Fruit fly (Drosophila melanogaster) whole organism, embryonic: ENCODE data around the gene CG2120.
A peak's percentile ranks its signal among the peaks of the same experiment; 100 is the strongest.

Experiments
- Abd-B ChIP-seq: fragments of 200-800 bp; sonication (Bioruptor generic); optimal IDR thresholded peaks from 2 replicates; lab custom pipeline; 2018; ENCODE audit warnings: missing biosample characterization, mild to moderate bottlenecking, missing genetic modification characterization, moderate library complexity
- Atf-2 ChIP-seq: fragments of 200-800 bp; sonication (Bioruptor generic); optimal IDR thresholded peaks from 2 replicates; lab custom pipeline; 2016; ENCODE audit warnings: missing biosample characterization, missing genetic modification characterization
- Blimp-1 ChIP-seq: fragments of 200-800 bp; sonication (Bioruptor generic); optimal IDR thresholded peaks from 3 replicates; lab custom pipeline; 2018; ENCODE audit warnings: missing biosample characterization, missing genetic modification characterization, mild to moderate bottlenecking, moderate library complexity, missing genetic modification reagents
- CG10654 ChIP-seq: fragments of 200-800 bp; sonication (Bioruptor generic); optimal IDR thresholded peaks from 2 replicates; lab custom pipeline; 2016; ENCODE audit warnings: missing biosample characterization, missing genetic modification characterization
- CG11247 ChIP-seq: fragments of 200-800 bp; sonication (Bioruptor generic); IDR thresholded peaks from 2 replicates; pipeline ENCODE4 v1.3.6; 2022; ENCODE audit warnings: missing biosample characterization, missing genetic modification characterization
- CG11696 ChIP-seq: fragments of 200-800 bp; sonication (Bioruptor generic); IDR thresholded peaks from 2 replicates; pipeline ENCODE4 v1.3.6; 2022; ENCODE audit warnings: missing biosample characterization, missing genetic modification characterization
- CG1233 ChIP-seq: fragments of 200-800 bp; sonication (Bioruptor generic); optimal IDR thresholded peaks from 4 replicates; lab custom pipeline; 2018; ENCODE audit warnings: missing biosample characterization, mild to moderate bottlenecking, missing genetic modification characterization
- CG13775 ChIP-seq: fragments of 200-800 bp; sonication (Bioruptor generic); optimal IDR thresholded peaks from 3 replicates; lab custom pipeline; 2017; ENCODE audit warnings: missing biosample characterization, mild to moderate bottlenecking, missing genetic modification characterization
- CG17385 ChIP-seq: fragments of 200-800 bp; sonication (Bioruptor generic); optimal IDR thresholded peaks from 3 replicates; lab custom pipeline; 2018; ENCODE audit warnings: missing biosample characterization, mild to moderate bottlenecking, missing genetic modification characterization
- CG17612 ChIP-seq: fragments of 200-800 bp; sonication (Bioruptor generic); IDR thresholded peaks from 2 replicates; pipeline ENCODE4 v1.3.6; 2022; ENCODE audit warnings: missing biosample characterization, missing genetic modification characterization
- CG2129 ChIP-seq: fragments of 200-800 bp; sonication (Bioruptor generic); IDR thresholded peaks from 2 replicates; pipeline ENCODE4 v1.3.6; 2022; ENCODE audit warnings: missing biosample characterization, missing genetic modification characterization; ENCODE audit not compliant: partially characterized antibody
- CG2875 ChIP-seq: fragments of 200-800 bp; sonication (Bioruptor generic); optimal IDR thresholded peaks from 2 replicates; lab custom pipeline; 2017; ENCODE audit warnings: missing biosample characterization, mild to moderate bottlenecking, missing genetic modification characterization, missing genetic modification reagents
- CG32767 ChIP-seq: fragments of 200-800 bp; sonication (Bioruptor generic); IDR thresholded peaks from 2 replicates; pipeline ENCODE4 v1.3.6; 2022; ENCODE audit warnings: missing biosample characterization, missing genetic modification characterization
- CG32772 ChIP-seq: fragments of 200-800 bp; sonication (Bioruptor generic); IDR thresholded peaks from 2 replicates; pipeline ENCODE4 v1.3.6; 2022; ENCODE audit warnings: missing biosample characterization, missing genetic modification characterization
- CG7556 ChIP-seq: fragments of 200-800 bp; sonication (Bioruptor generic); optimal IDR thresholded peaks from 2 replicates; lab custom pipeline; 2017; ENCODE audit warnings: missing biosample characterization, mild to moderate bottlenecking, missing genetic modification characterization
- CG7839 ChIP-seq: fragments of 200-800 bp; sonication (Bioruptor generic); optimal IDR thresholded peaks from 3 replicates; lab custom pipeline; 2018; ENCODE audit warnings: missing biosample characterization, mild to moderate bottlenecking, missing genetic modification characterization, moderate library complexity
- CG7928 ChIP-seq: fragments of 200-800 bp; sonication (Bioruptor generic); optimal IDR thresholded peaks from 2 replicates; lab custom pipeline; 2017; ENCODE audit warnings: missing biosample characterization, mild to moderate bottlenecking, missing genetic modification characterization
- CG7963 ChIP-seq: fragments of 200-800 bp; sonication (Bioruptor generic); IDR thresholded peaks from 3 replicates; pipeline ENCODE4 v1.3.6; 2022; ENCODE audit warnings: missing biosample characterization, missing genetic modification characterization; ENCODE audit not compliant: partially characterized antibody
- CG8281 ChIP-seq: fragments of 200-800 bp; sonication (Bioruptor generic); optimal IDR thresholded peaks from 2 replicates; lab custom pipeline; 2018; ENCODE audit warnings: missing biosample characterization, mild to moderate bottlenecking, missing genetic modification characterization, moderate library complexity
- CG8359 ChIP-seq: fragments of 200-800 bp; sonication (Bioruptor generic); optimal IDR thresholded peaks from 2 replicates; lab custom pipeline; 2017; ENCODE audit warnings: missing biosample characterization, mild to moderate bottlenecking, missing genetic modification characterization, borderline replicate concordance
- CG8765 ChIP-seq: fragments of 200-800 bp; sonication (Bioruptor generic); IDR thresholded peaks from 2 replicates; pipeline ENCODE4 v1.3.6; 2022; ENCODE audit warnings: missing biosample characterization, missing genetic modification characterization
- CG9609 ChIP-seq: fragments of 200-800 bp; sonication (Bioruptor generic); optimal IDR thresholded peaks from 3 replicates; lab custom pipeline; 2016; ENCODE audit warnings: missing biosample characterization, missing genetic modification characterization
- CG9817 ChIP-seq: fragments of 200-800 bp; sonication (Bioruptor generic); optimal IDR thresholded peaks from 2 replicates; lab custom pipeline; 2018; ENCODE audit warnings: missing biosample characterization, mild to moderate bottlenecking, missing genetic modification characterization, moderate library complexity
- E2f2 ChIP-seq: fragments of 200-800 bp; sonication (Bioruptor generic); IDR thresholded peaks from 2 replicates; pipeline ENCODE4 v1.3.6; 2022; ENCODE audit warnings: missing biosample characterization, missing genetic modification characterization
- Eip74EF ChIP-seq, 2 experiments: fragments of 200-800 bp in 1 of 2; fragments of >200 bp in 1 of 2; sonication (Bioruptor generic) in 1 of 2; optimal IDR thresholded peaks; 2 replicates each; lab custom pipeline; 2017 to 2019; ENCODE audit warnings: missing biosample characterization in 2 of 2, missing genetic modification characterization in 2 of 2, mild to moderate bottlenecking in 1 of 2, moderate library complexity in 1 of 2
- Elba2 ChIP-seq: fragments of 200-800 bp; sonication (Bioruptor generic); optimal IDR thresholded peaks from 3 replicates; lab custom pipeline; 2016; ENCODE audit warnings: missing biosample characterization, missing genetic modification characterization
- Hmr ChIP-seq: fragments of 200-800 bp; sonication (Bioruptor generic); optimal IDR thresholded peaks from 3 replicates; lab custom pipeline; 2017; ENCODE audit warnings: mild to moderate bottlenecking, missing biosample characterization, missing genetic modification reagents, missing genetic modification characterization
- Hr78 ChIP-seq, 2 experiments: fragments of 200-800 bp in 1 of 2; fragments of >200 bp in 1 of 2; sonication (Bioruptor generic) in 1 of 2; optimal IDR thresholded peaks; 2 replicates each; lab custom pipeline; 2017 to 2019; ENCODE audit warnings: missing biosample characterization in 2 of 2, missing genetic modification characterization in 2 of 2, mild to moderate bottlenecking in 1 of 2, moderate library complexity in 1 of 2
- Mrtf ChIP-seq: fragments of 200-800 bp; sonication (Bioruptor generic); IDR thresholded peaks from 3 replicates; pipeline ENCODE4 v1.3.6; 2022; ENCODE audit warnings: missing biosample characterization, missing genetic modification characterization
- Rx ChIP-seq: fragments of 200-800 bp; sonication (Bioruptor generic); IDR thresholded peaks from 2 replicates; pipeline ENCODE4 v1.3.6; 2022; ENCODE audit warnings: missing biosample characterization, missing genetic modification characterization
- Sin3A ChIP-seq: fragments of >200 bp; optimal IDR thresholded peaks from 2 replicates; lab custom pipeline; 2018
- az2 ChIP-seq: fragments of 200-800 bp; sonication (Bioruptor generic); optimal IDR thresholded peaks from 3 replicates; lab custom pipeline; 2016; ENCODE audit warnings: missing biosample characterization, missing genetic modification characterization
- bbx ChIP-seq: fragments of 200-800 bp; sonication (Bioruptor generic); IDR thresholded peaks from 2 replicates; pipeline ENCODE4 v1.3.6; 2022; ENCODE audit warnings: missing biosample characterization, missing genetic modification characterization; ENCODE audit not compliant: partially characterized antibody
- bcd ChIP-seq: fragments of 200-800 bp; sonication (Bioruptor generic); optimal IDR thresholded peaks from 2 replicates; lab custom pipeline; 2017; ENCODE audit warnings: missing biosample characterization, mild to moderate bottlenecking, missing genetic modification characterization
- emc ChIP-seq: fragments of 200-800 bp; sonication (Bioruptor generic); optimal IDR thresholded peaks from 2 replicates; lab custom pipeline; 2016; ENCODE audit warnings: missing biosample characterization, missing genetic modification characterization
- fd3F ChIP-seq: fragments of 200-800 bp; sonication (Bioruptor generic); optimal IDR thresholded peaks from 2 replicates; lab custom pipeline; 2018; ENCODE audit warnings: missing biosample characterization, mild to moderate bottlenecking, missing genetic modification characterization, moderate library complexity
- gfzf ChIP-seq: fragments of 200-800 bp; sonication (Bioruptor generic); optimal IDR thresholded peaks from 2 replicates; lab custom pipeline; 2016; ENCODE audit warnings: missing biosample characterization, mild to moderate bottlenecking, missing genetic modification characterization, moderate library complexity
- h ChIP-seq: fragments of >200 bp; optimal IDR thresholded peaks from 2 replicates; lab custom pipeline; 2017
- hb ChIP-seq: fragments of 200-800 bp; sonication (Bioruptor generic); IDR thresholded peaks from 3 replicates; pipeline ENCODE4 v1.3.6; 2022; ENCODE audit warnings: missing biosample characterization, missing genetic modification characterization; ENCODE audit not compliant: partially characterized antibody
- hkb ChIP-seq, 2 experiments: fragments of 200-800 bp in 1 of 2; fragments of >200 bp in 1 of 2; sonication (Bioruptor generic) in 1 of 2; IDR thresholded peaks in 1 of 2; optimal IDR thresholded peaks in 1 of 2; 2 replicates each; pipeline versions ENCODE4 v1.3.6 to Lab custom; 2017 to 2022; ENCODE audit warnings: missing biosample characterization in 1 of 2, missing genetic modification characterization in 1 of 2
- nmo ChIP-seq: fragments of 200-800 bp; sonication (Bioruptor generic); optimal IDR thresholded peaks from 2 replicates; lab custom pipeline; 2018; ENCODE audit warnings: missing biosample characterization, mild to moderate bottlenecking, missing genetic modification characterization, moderate library complexity
- odd ChIP-seq: fragments of 200-800 bp; sonication (Bioruptor generic); optimal IDR thresholded peaks from 2 replicates; lab custom pipeline; 2017; ENCODE audit warnings: missing biosample characterization, mild to moderate bottlenecking, missing genetic modification characterization
- p53 ChIP-seq: fragments of 200-800 bp; sonication (Bioruptor generic); optimal IDR thresholded peaks from 2 replicates; lab custom pipeline; 2016; ENCODE audit warnings: missing biosample characterization, missing genetic modification characterization
- pan ChIP-seq, 4 experiments: fragments of >200 bp in 3 of 4; fragments of 200-800 bp in 1 of 4; sonication (Bioruptor generic) in 1 of 4; optimal IDR thresholded peaks in 3 of 4; IDR thresholded peaks in 1 of 4; 2 replicates each; pipeline versions ENCODE4 v1.3.6 to Lab custom; 2017 to 2022; ENCODE audit warnings: missing biosample characterization in 2 of 4, missing genetic modification characterization in 2 of 4, mixed read lengths in 1 of 4
- pfk ChIP-seq: fragments of 200-800 bp; sonication (Bioruptor generic); optimal IDR thresholded peaks from 2 replicates; lab custom pipeline; 2018; ENCODE audit warnings: missing biosample characterization, mild to moderate bottlenecking, missing genetic modification characterization, moderate library complexity
- pros ChIP-seq: fragments of 200-800 bp; sonication (Bioruptor generic); optimal IDR thresholded peaks from 3 replicates; lab custom pipeline; 2019; ENCODE audit warnings: missing biosample characterization, mild to moderate bottlenecking, missing genetic modification characterization, moderate library complexity
- sd ChIP-seq: fragments of 200-800 bp; sonication (Bioruptor generic); optimal IDR thresholded peaks from 3 replicates; lab custom pipeline; 2018; ENCODE audit warnings: missing biosample characterization, mild to moderate bottlenecking, missing genetic modification characterization, moderate library complexity
- sens-2 ChIP-seq: fragments of 200-800 bp; sonication (Bioruptor generic); IDR thresholded peaks from 2 replicates; pipeline ENCODE4 v1.3.6; 2022; ENCODE audit warnings: missing biosample characterization, missing genetic modification characterization

Gene CG2120

DNA sequence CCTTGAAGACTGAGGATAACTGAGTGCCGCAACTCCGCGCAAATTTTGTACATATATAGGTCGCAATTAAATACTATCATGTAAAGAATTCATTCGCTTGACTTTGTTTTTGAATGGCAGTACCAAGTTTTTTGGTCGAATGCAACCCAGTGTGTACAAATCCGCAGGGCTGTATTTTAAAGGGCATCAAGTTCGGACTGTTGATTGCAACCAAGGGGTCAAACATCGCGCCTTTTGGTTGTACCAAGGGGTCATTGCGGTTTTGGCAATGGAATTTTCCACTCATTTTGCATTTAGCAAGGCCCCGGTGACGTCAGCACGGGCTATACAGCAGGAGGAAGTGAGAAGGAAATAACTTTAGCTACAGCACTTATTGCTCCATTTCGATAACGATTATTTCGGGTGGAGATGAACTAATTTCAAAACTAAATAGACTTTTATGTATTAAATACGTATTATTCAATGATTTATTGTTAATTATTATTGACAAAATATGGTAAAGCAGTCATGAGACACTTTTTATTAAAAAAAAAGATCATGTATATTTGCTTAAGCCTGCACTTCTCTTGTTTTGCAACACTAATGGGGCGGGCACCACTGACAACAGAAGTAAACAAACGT is 3.8 kb upstream of the CG2120 start, which contains the start of gene CG10958 (continued):
- TF ChIP-seq bcd (GFP tag; lab: Kevin White, UChicago) (peak; percentile 41), hkb (optimal IDR thresholded peaks at IDR 0.05; lab: Kevin White, UChicago) (no peak), hkb (GFP tag; IDR thresholded peaks at IDR 0.05; lab: Robert Waterston, UW) (peak; percentile 71), CG11696 (GFP tag; lab: Robert Waterston, UW) (no peak), CG8281 (tag; lab: Kevin White, UChicago) (no peak), CG1233 (GFP tag; lab: Kevin White, UChicago) (peak; percentile 57), CG10654 (GFP tag; lab: Kevin White, UChicago) (peak; percentile 54), CG2129 (GFP tag; lab: Robert Waterston, UW) (no peak), odd (peak; percentile 14), CG9609 (GFP tag; lab: Kevin White, UChicago) (peak; percentile 4), pan (optimal IDR thresholded peaks at IDR 0.05; lab: Kevin White, UChicago) (no peak), pan (GFP tag; optimal IDR thresholded peaks at IDR 0.05 in 1 of 2, IDR thresholded peaks at IDR 0.05 in 1 of 2) (peak in 1 of 2 experiments; percentile 58), h (lab: Kevin White, UChicago) (no peak), E2f2 (GFP tag; lab: Robert Waterston, UW) (peak; percentile 55), Blimp-1 (peak; percentile 57), CG9817 (tag; lab: Kevin White, UChicago) (peak; percentile 44), sens-2 (GFP tag; lab: Robert Waterston, UW) (no peak), CG2875 (GFP tag; lab: Kevin White, UChicago) (peak; percentile 6), nmo (GFP tag; lab: Kevin White, UChicago) (peak; percentile 49), Hr78 (GFP tag; optimal IDR thresholded peaks at IDR 0.05; lab: Kevin White, UChicago) (peak in 1 of 2 experiments; percentile 61), CG7556 (GFP tag; lab: Kevin White, UChicago) (peak; percentile 64), emc (GFP tag; lab: Kevin White, UChicago) (no peak), CG13775 (GFP tag; lab: Kevin White, UChicago) (peak; percentile 73), CG11247 (GFP tag; lab: Robert Waterston, UW) (peak; percentile 30), pros (GFP tag; lab: Kevin White, UChicago) (no peak), az2 (peak; percentile 36), Atf-2 (GFP tag; lab: Kevin White, UChicago) (no peak), sd (tag; lab: Kevin White, UChicago) (peak; percentile 36), Hmr (GFP tag; lab: Kevin White, UChicago) (peak; percentile 56), hb (no peak), CG7839 (peak; percentile 51), Abd-B (GFP tag; lab: Kevin White, UChicago) (peak; percentile 31), fd3F (GFP tag; lab: Kevin White, UChicago) (peak; percentile 50), CG32772 (GFP tag; lab: Robert Waterston, UW) (peak; percentile 52; the same call in 1 of the 2 replicates), Rx (GFP tag; lab: Robert Waterston, UW) (0 out of 2 replicates have a peak, but pooled peaks have one; percentile 30), CG17612 (GFP tag; lab: Robert Waterston, UW) (no peak), bbx (GFP tag; lab: Robert Waterston, UW) (no peak; the same call in 1 of the 2 replicates), Sin3A (lab: Kevin White, UChicago) (peak; percentile 8), Eip74EF (GFP tag; optimal IDR thresholded peaks at IDR 0.05; lab: Kevin White, UChicago) (peak in 1 of 2 experiments; percentile 27), CG7963 (GFP tag; lab: Robert Waterston, UW) (no peak), p53 (no peak), CG8765 (GFP tag; lab: Robert Waterston, UW) (0 out of 2 replicates have a peak, but pooled peaks have one; percentile 16), pfk (GFP tag; lab: Kevin White, UChicago) (no peak), Mrtf (GFP tag; lab: Robert Waterston, UW) (no peak), gfzf (GFP tag; lab: Kevin White, UChicago) (no peak), CG8359 (GFP tag; lab: Kevin White, UChicago) (no peak), Elba2 (no peak), CG7928 (GFP tag; lab: Kevin White, UChicago) (no peak), CG17385 (GFP tag; lab: Kevin White, UChicago) (peak; percentile 68), CG32767 (no peak)
